Worm (Caenorhabditis elegans) whole organism, L3 larva: ENCODE data around the gene ZK262.8.

ENCODE experiments used
- ceh-82 ChIP-seq: fragments of 150-350 bp; optimal IDR thresholded peaks from 2 replicates; lab custom pipeline; 2014; ENCODE audit warnings: missing biosample characterization, missing genetic modification characterization
- nhr-11 ChIP-seq: fragments of 150-350 bp; optimal IDR thresholded peaks from 2 replicates; lab custom pipeline; 2014; ENCODE audit warnings: missing biosample characterization, missing genetic modification characterization
- pha-4 ChIP-seq: fragments of 150-350 bp; optimal IDR thresholded peaks from 2 replicates; lab custom pipeline; 2014; ENCODE audit warnings: missing biosample characterization, missing genetic modification reagents, missing genetic modification characterization

- TF ChIP-seq ceh-82 (tag; lab: Kevin White, UChicago) (no peak), nhr-11 (tag; lab: Kevin White, UChicago) (no peak), pha-4 (tag; lab: Kevin White, UChicago) (no peak)
These were observed 42.0 kb downstream of the ZK262.8 start, which contains the start of gene srh-178 for ce11 chrV:18480231-18480630.
